Worm (Caenorhabditis elegans): Measurements from ENCODE around the gene cts-1.

Gene cts-1

ce11 chrIII:10216585-10217278 lies at the start of gene cts-1:
TSS of gene cts-1 (minus strand) at chrIII:10216635.
- TF ChIP-seq W03F9.2 (tag; optimal IDR thresholded peaks at IDR 0.05) (peak; percentile 57), him-1 (tag; optimal IDR thresholded peaks at IDR 0.05) (no peak)

ce11 chrIII:10261682-10262081 lies 45.2 kb upstream of the cts-1 start, which contains the start of gene bbs-5:
TSS of gene bbs-5 (minus strand) at chrIII:10261782.
- TF ChIP-seq W03F9.2 (tag; optimal IDR thresholded peaks at IDR 0.05) (no peak), him-1 (tag; optimal IDR thresholded peaks at IDR 0.05) (no peak), dao-5 (tag; optimal IDR thresholded peaks at IDR 0.05) (no peak)

ce11 chrIII:10261256-10261655 lies 44.8 kb upstream of the cts-1 start:
- no peak for TF ChIP-seq dao-5 (tag; optimal IDR thresholded peaks at IDR 0.05)
- no peak for TF ChIP-seq W03F9.2 (tag; optimal IDR thresholded peaks at IDR 0.05)
- no peak for TF ChIP-seq him-1 (tag; optimal IDR thresholded peaks at IDR 0.05)

- TF ChIP-seq dao-5 (tag; optimal IDR thresholded peaks at IDR 0.05), result no peak
- no peak for TF ChIP-seq W03F9.2 (tag; optimal IDR thresholded peaks at IDR 0.05)
- TF ChIP-seq him-1 (tag; optimal IDR thresholded peaks at IDR 0.05), result no peak
Measured at ce11 chrIII:10258641-10259040, 42.2 kb upstream of the cts-1 start, which contains the start of gene rip-1. TSS of gene rip-1 (minus strand) at chrIII:10258741.

- TF ChIP-seq dao-5 (tag; optimal IDR thresholded peaks at IDR 0.05), result no peak
- no peak for TF ChIP-seq him-1 (tag; optimal IDR thresholded peaks at IDR 0.05)
- no peak for TF ChIP-seq W03F9.2 (tag; optimal IDR thresholded peaks at IDR 0.05)
Measured at ce11 chrIII:10254583-10254982, 38.1 kb upstream of the cts-1 start, which contains the start of gene R01H10.4. TSS of gene R01H10.4 (plus strand) at chrIII:10254818.

ce11 chrIII:10253334-10253733 lies 36.9 kb upstream of the cts-1 start:
- TF ChIP-seq W03F9.2 (tag; optimal IDR thresholded peaks at IDR 0.05), result no peak
- no peak for TF ChIP-seq dao-5 (tag; optimal IDR thresholded peaks at IDR 0.05)
- no peak for TF ChIP-seq him-1 (tag; optimal IDR thresholded peaks at IDR 0.05)

ce11 chrIII:10251114-10251513 lies 34.7 kb upstream of the cts-1 start:
- TF ChIP-seq him-1 (tag; optimal IDR thresholded peaks at IDR 0.05), result no peak
- no peak for TF ChIP-seq dao-5 (tag; optimal IDR thresholded peaks at IDR 0.05)
- TF ChIP-seq W03F9.2 (tag; optimal IDR thresholded peaks at IDR 0.05), result no peak

- TF ChIP-seq dao-5 (tag; optimal IDR thresholded peaks at IDR 0.05), result no peak
- no peak for TF ChIP-seq him-1 (tag; optimal IDR thresholded peaks at IDR 0.05)
- no peak for TF ChIP-seq W03F9.2 (tag; optimal IDR thresholded peaks at IDR 0.05)
Measured at ce11 chrIII:10248441-10249137, 32.2 kb upstream of the cts-1 start, which contains the start of the genes div-1 and cor-1. TSS of gene div-1 (minus strand) at chrIII:10248559. TSS of gene cor-1 (plus strand) at chrIII:10249111.

- TF ChIP-seq W03F9.2 (tag; optimal IDR thresholded peaks at IDR 0.05) (no peak), dao-5 (tag; optimal IDR thresholded peaks at IDR 0.05) (no peak), him-1 (tag; optimal IDR thresholded peaks at IDR 0.05) (no peak)
Measured at ce11 chrIII:10244013-10244412, 27.6 kb upstream of the cts-1 start.

ce11 chrIII:10241332-10241829 lies 24.9 kb upstream of the cts-1 start:
- TF ChIP-seq him-1 (tag; optimal IDR thresholded peaks at IDR 0.05) (no peak), W03F9.2 (tag; optimal IDR thresholded peaks at IDR 0.05) (no peak), dao-5 (tag; optimal IDR thresholded peaks at IDR 0.05) (no peak)

ce11 chrIII:10240073-10240472 lies 23.6 kb upstream of the cts-1 start:
- TF ChIP-seq him-1 (tag; optimal IDR thresholded peaks at IDR 0.05) (no peak), W03F9.2 (tag; optimal IDR thresholded peaks at IDR 0.05) (no peak), dao-5 (tag; optimal IDR thresholded peaks at IDR 0.05) (no peak)

ce11 chrIII:10238448-10239154 lies 22.2 kb upstream of the cts-1 start, which contains the start of gene Y70G10A.3:
TSS of gene Y70G10A.3 (plus strand) at chrIII:10239104.
- TF ChIP-seq him-1 (tag; optimal IDR thresholded peaks at IDR 0.05) (no peak), W03F9.2 (tag; optimal IDR thresholded peaks at IDR 0.05) (no peak)

- TF ChIP-seq dao-5 (tag; optimal IDR thresholded peaks at IDR 0.05) (no peak), W03F9.2 (tag; optimal IDR thresholded peaks at IDR 0.05) (no peak), him-1 (tag; optimal IDR thresholded peaks at IDR 0.05) (no peak)
Measured at ce11 chrIII:10236291-10236871, 19.9 kb upstream of the cts-1 start.
